Worm (Caenorhabditis elegans): ENCODE measurements around the gene C55A6.7.

DNA sequence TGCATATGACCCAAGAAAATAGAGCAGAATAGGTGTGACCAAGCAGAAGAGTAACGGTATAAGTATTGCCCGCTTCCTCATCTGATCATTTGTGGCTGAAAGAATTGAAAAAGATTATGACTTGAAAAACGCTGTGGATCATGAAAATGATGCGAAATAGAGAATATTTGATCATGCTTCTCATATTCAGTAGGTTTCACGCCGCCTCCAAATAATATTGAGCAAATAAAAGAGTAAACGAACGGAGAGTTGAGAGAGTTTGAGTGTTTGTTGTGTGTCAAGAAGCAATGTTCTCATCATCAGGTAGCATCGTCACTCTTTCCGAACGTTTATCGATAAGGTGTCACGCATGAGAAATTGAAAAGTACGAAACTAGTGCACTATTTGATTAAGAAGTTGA is 24.0 kb downstream of the C55A6.7 start, which contains the start of gene htrl-1:
- no peak for TF ChIP-seq K09A11.1 (tag; optimal IDR thresholded peaks at IDR 0.05; ENCODE audit: insufficient read depth)
- no peak for TF ChIP-seq nfya-1 (tag; optimal IDR thresholded peaks at IDR 0.05)
- TF ChIP-seq dmd-4 (tag; optimal IDR thresholded peaks at IDR 0.05; ENCODE audit: borderline replicate concordance), result no peak
- no peak for TF ChIP-seq rnt-1 (tag; optimal IDR thresholded peaks at IDR 0.05)
- TF ChIP-seq ceh-31 (tag; optimal IDR thresholded peaks at IDR 0.05), result no peak
- no peak for TF ChIP-seq Y22D7AL.16 (tag; optimal IDR thresholded peaks at IDR 0.05)
- TF ChIP-seq madf-2 (tag; optimal IDR thresholded peaks at IDR 0.05), result no peak
- no peak for TF ChIP-seq F13H6.1 (tag; optimal IDR thresholded peaks at IDR 0.05)
- no peak for TF ChIP-seq ttx-3 (tag; optimal IDR thresholded peaks at IDR 0.05)
- TF ChIP-seq elt-2 (tag; optimal IDR thresholded peaks at IDR 0.05), result no peak
- TF ChIP-seq fkh-10 (GFP tag; optimal IDR thresholded peaks at IDR 0.05), result no peak

Data from whole organism, late embryonic.